Worm (Caenorhabditis elegans) whole organism, L4 larva: Measurements from ENCODE around the gene srh-25.

Experiments
- aly-2 ChIP-seq: sonication (generic microtip); optimal IDR thresholded peaks from 2 replicates; lab custom pipeline; 2018; ENCODE audit warnings: missing biosample characterization, missing genetic modification characterization
- ceh-32 ChIP-seq: sonication (generic microtip); optimal IDR thresholded peaks from 2 replicates; lab custom pipeline; 2016; ENCODE audit warnings: mild to moderate bottlenecking, missing genetic modification characterization, missing compliant biosample characterization; ENCODE audit not compliant: poor library complexity
- cey-2 ChIP-seq: sonication (generic microtip); optimal IDR thresholded peaks from 3 replicates; lab custom pipeline; 2017; ENCODE audit warnings: missing genetic modification characterization, mild to moderate bottlenecking, missing compliant biosample characterization, antibody characterized with exemption, borderline replicate concordance; ENCODE audit not compliant: insufficient read depth
- daf-16 ChIP-seq, 3 experiments: sonication (generic microtip); optimal IDR thresholded peaks; 2 replicates each; lab custom pipeline; 2016 to 2017; ENCODE audit warnings: missing genetic modification characterization in 3 of 3, missing genetic modification reagents in 3 of 3, mild to moderate bottlenecking in 2 of 3, missing compliant biosample characterization in 2 of 3, missing biosample characterization in 1 of 3, moderate library complexity in 1 of 3
- fkh-10 ChIP-seq: fragments of 150-350 bp; optimal IDR thresholded peaks from 2 replicates; lab custom pipeline; 2014; ENCODE audit warnings: missing biosample characterization, missing genetic modification reagents, missing genetic modification characterization
- lin-29 ChIP-seq: fragments of 200-800 bp; sonication (Bioruptor generic); IDR thresholded peaks from 2 replicates; pipeline ENCODE4 v1.3.6; 2022; ENCODE audit warnings: missing genetic modification reagents, missing genetic modification characterization, missing compliant biosample characterization
- mdl-1 ChIP-seq, 2 experiments: fragments of 150-350 bp in 1 of 2; sonication (generic microtip) in 1 of 2; optimal IDR thresholded peaks; 2 replicates each; lab custom pipeline; 2014 to 2017; ENCODE audit warnings: missing biosample characterization in 2 of 2, missing genetic modification characterization in 2 of 2
- mdt-29 ChIP-seq: fragments of 200-800 bp; sonication (Bioruptor generic); IDR thresholded peaks from 2 replicates; pipeline ENCODE4 v1.3.6; 2022; ENCODE audit warnings: missing genetic modification reagents, missing genetic modification characterization, missing compliant biosample characterization
- nhr-76 ChIP-seq: fragments of 150-350 bp; optimal IDR thresholded peaks from 2 replicates; lab custom pipeline; 2014; ENCODE audit warnings: missing biosample characterization, missing genetic modification characterization
- pha-4 ChIP-seq, 2 experiments: fragments of 150-350 bp in 1 of 2; fragments of 200-800 bp in 1 of 2; sonication (Bioruptor generic) in 1 of 2; IDR thresholded peaks in 1 of 2; optimal IDR thresholded peaks in 1 of 2; 2 replicates each; pipeline versions ENCODE4 v1.3.6 to Lab custom; 2014 to 2022; ENCODE audit warnings: missing genetic modification characterization in 2 of 2, missing genetic modification reagents in 2 of 2, missing biosample characterization in 1 of 2, missing compliant biosample characterization in 1 of 2
- rbr-2 ChIP-seq: sonication (generic microtip); optimal IDR thresholded peaks from 2 replicates; lab custom pipeline; 2016; ENCODE audit warnings: missing genotype, missing genetic modification characterization, missing compliant biosample characterization
- snpc-4 ChIP-seq: fragments of 150-350 bp; optimal IDR thresholded peaks from 2 replicates; lab custom pipeline; 2014; ENCODE audit warnings: missing biosample characterization, missing genetic modification characterization
- unc-130 ChIP-seq: sonication (generic microtip); optimal IDR thresholded peaks from 2 replicates; lab custom pipeline; 2016; ENCODE audit warnings: missing genetic modification reagents, missing genetic modification characterization, missing compliant biosample characterization

DNA sequence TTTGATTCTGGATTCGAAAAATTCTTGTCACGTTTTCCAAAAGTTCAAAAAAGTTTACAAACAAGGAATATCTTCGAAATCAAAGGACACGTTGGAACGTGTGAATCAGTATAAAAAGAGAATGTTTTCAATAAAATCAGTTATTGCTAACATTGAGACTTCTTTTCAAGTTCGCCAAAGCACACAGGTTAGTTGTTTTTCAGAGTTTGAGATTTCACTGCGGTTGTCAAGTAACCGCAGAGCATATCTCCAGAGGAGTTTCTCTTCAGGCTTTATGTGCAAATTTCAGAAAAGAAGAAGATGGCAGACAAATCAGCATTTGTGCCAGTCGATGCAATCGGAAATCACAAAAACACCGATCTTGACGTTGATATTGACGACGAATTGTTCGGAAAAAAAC is 47.5 kb downstream of the srh-25 start, which contains the start of gene K01D12.15:
- TF ChIP-seq nhr-76 (tag; lab: Kevin White, UChicago) = no peak
- TF ChIP-seq ceh-32 (tag; lab: Kevin White, UChicago) = no peak
- TF ChIP-seq lin-29 = no peak
- no peak for TF ChIP-seq rbr-2 (tag; lab: Kevin White, UChicago)
- TF ChIP-seq mdt-29 (GFP tag; lab: Robert Waterston, UW) = no peak
- no peak for TF ChIP-seq snpc-4 (tag; lab: Kevin White, UChicago)
- no peak for TF ChIP-seq mdl-1 (tag; optimal IDR thresholded peaks at IDR 0.05; lab: Kevin White, UChicago)
- no peak for TF ChIP-seq fkh-10 (GFP tag; lab: Kevin White, UChicago)
- no peak for TF ChIP-seq daf-16 (GFP tag; optimal IDR thresholded peaks at IDR 0.05; lab: Kevin White, UChicago)
- no peak for TF ChIP-seq daf-16 (tag; optimal IDR thresholded peaks at IDR 0.05; lab: Kevin White, UChicago)
- no peak for TF ChIP-seq cey-2 (tag; lab: Kevin White, UChicago)
- no peak for TF ChIP-seq pha-4 (GFP tag; IDR thresholded peaks at IDR 0.05; lab: Robert Waterston, UW)
- TF ChIP-seq pha-4 (tag; optimal IDR thresholded peaks at IDR 0.05; lab: Kevin White, UChicago) = no peak
- no peak for TF ChIP-seq aly-2 (tag; lab: Kevin White, UChicago)
- no peak for TF ChIP-seq unc-130 (GFP tag; lab: Kevin White, UChicago)
